Worm (Caenorhabditis elegans) whole organism, early embryonic: Measurements from ENCODE around the gene let-4.

Source experiments
- B0310.2 ChIP-seq: sonication (generic microtip); optimal IDR thresholded peaks from 2 replicates; lab custom pipeline; 2016; ENCODE audit warnings: mild to moderate bottlenecking, missing genetic modification characterization, missing compliant biosample characterization
- F13C5.2 ChIP-seq: sonication (generic microtip); optimal IDR thresholded peaks from 2 replicates; lab custom pipeline; 2017; ENCODE audit warnings: mild to moderate bottlenecking, missing genetic modification characterization, inconsistent platforms, missing compliant biosample characterization
- aly-1 ChIP-seq: sonication (generic microtip); optimal IDR thresholded peaks from 2 replicates; lab custom pipeline; 2016; ENCODE audit warnings: missing genetic modification characterization, missing compliant biosample characterization
- ama-1 ChIP-seq: fragments of 150-350 bp; optimal IDR thresholded peaks from 2 replicates; lab custom pipeline; 2014
- ceh-13 ChIP-seq: fragments of 200-800 bp; sonication (Bioruptor generic); optimal IDR thresholded peaks from 2 replicates; lab custom pipeline; 2018; ENCODE audit warnings: mild to moderate bottlenecking, missing genetic modification characterization, missing compliant biosample characterization
- ceh-36 ChIP-seq: sonication (generic microtip); optimal IDR thresholded peaks from 2 replicates; lab custom pipeline; 2016; ENCODE audit warnings: missing genetic modification characterization, inconsistent platforms, missing compliant biosample characterization
- ets-7 ChIP-seq: sonication (generic microtip); optimal IDR thresholded peaks from 2 replicates; lab custom pipeline; 2016; ENCODE audit warnings: missing genotype, missing genetic modification characterization, missing compliant biosample characterization
- flt-1 ChIP-seq: fragments of 200-800 bp; sonication (Bioruptor generic); IDR thresholded peaks from 2 replicates; pipeline ENCODE4 v1.3.6; 2022; ENCODE audit warnings: missing genetic modification characterization, missing compliant biosample characterization
- hmbx-1 ChIP-seq: sonication (generic microtip); optimal IDR thresholded peaks from 2 replicates; lab custom pipeline; 2016; ENCODE audit warnings: mild to moderate bottlenecking, missing genetic modification characterization, missing compliant biosample characterization
- hmg-4 ChIP-seq: fragments of 200-800 bp; sonication (Bioruptor generic); optimal IDR thresholded peaks from 2 replicates; lab custom pipeline; 2018; ENCODE audit warnings: mild to moderate bottlenecking, missing genetic modification characterization, missing compliant biosample characterization
- hnd-1 ChIP-seq: sonication (generic microtip); optimal IDR thresholded peaks from 2 replicates; lab custom pipeline; 2016; ENCODE audit warnings: missing genetic modification characterization, missing compliant biosample characterization
- pes-1 ChIP-seq: fragments of 200-800 bp; sonication (Bioruptor generic); IDR thresholded peaks from 2 replicates; pipeline ENCODE4 v1.3.6; 2022; ENCODE audit warnings: missing genetic modification reagents, missing genetic modification characterization, missing compliant biosample characterization
- scrt-1 ChIP-seq: fragments of 200-800 bp; sonication (Bioruptor generic); IDR thresholded peaks from 2 replicates; pipeline ENCODE4 v1.3.6; 2022; ENCODE audit warnings: missing genetic modification characterization, missing compliant biosample characterization
- sea-1 ChIP-seq: fragments of 200-800 bp; sonication (Bioruptor generic); conservative IDR thresholded peaks from 2 replicates; pipeline ENCODE4 v1.3.6; 2022; ENCODE audit warnings: missing genetic modification characterization, missing compliant biosample characterization
- tbx-11 ChIP-seq: fragments of 200-800 bp; sonication (Bioruptor generic); IDR thresholded peaks from 2 replicates; pipeline ENCODE4 v1.3.6; 2022; ENCODE audit warnings: missing genetic modification characterization, missing compliant biosample characterization
- tbx-37 ChIP-seq: fragments of 200-800 bp; sonication (Bioruptor generic); conservative IDR thresholded peaks from 2 replicates; pipeline ENCODE4 v1.3.6; 2022; ENCODE audit warnings: missing genetic modification reagents, missing genetic modification characterization, missing compliant biosample characterization
- tra-4 ChIP-seq: sonication (generic microtip); optimal IDR thresholded peaks from 2 replicates; lab custom pipeline; 2017; ENCODE audit warnings: missing genetic modification characterization, missing compliant biosample characterization

The let-4 gene

DNA sequence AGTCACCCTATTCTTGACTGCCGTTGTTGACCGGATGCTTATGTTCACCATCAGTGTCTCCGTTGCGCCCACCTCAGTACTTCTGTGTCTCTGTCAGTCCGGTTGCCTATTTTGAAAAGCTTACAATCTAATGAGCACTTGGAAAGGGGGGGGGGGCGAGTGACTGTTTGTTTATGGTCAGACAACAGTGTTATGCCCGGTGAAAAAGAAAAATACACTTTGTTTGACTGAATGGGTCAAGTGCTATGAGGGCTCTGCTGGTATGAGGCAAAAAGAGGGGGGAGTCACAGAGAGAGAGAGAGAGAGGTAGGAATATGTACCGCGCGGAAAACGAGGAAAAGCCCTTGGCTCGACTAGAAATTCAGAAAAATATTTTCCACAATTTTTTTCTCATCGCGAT lies 6.5 kb upstream of the let-4 start:
- TF ChIP-seq pes-1 (no peak), hmbx-1 (tag; lab: Kevin White, UChicago) (no peak), hnd-1 (tag; lab: Kevin White, UChicago) (no peak), hmg-4 (GFP tag; lab: Kevin White, UChicago) (no peak), sea-1 (no peak), ceh-36 (tag; lab: Kevin White, UChicago) (no peak), ama-1 (lab: Kevin White, UChicago) (no peak), flt-1 (no peak), F13C5.2 (no peak), tbx-11 (GFP tag; lab: Robert Waterston, UW) (no peak)

DNA sequence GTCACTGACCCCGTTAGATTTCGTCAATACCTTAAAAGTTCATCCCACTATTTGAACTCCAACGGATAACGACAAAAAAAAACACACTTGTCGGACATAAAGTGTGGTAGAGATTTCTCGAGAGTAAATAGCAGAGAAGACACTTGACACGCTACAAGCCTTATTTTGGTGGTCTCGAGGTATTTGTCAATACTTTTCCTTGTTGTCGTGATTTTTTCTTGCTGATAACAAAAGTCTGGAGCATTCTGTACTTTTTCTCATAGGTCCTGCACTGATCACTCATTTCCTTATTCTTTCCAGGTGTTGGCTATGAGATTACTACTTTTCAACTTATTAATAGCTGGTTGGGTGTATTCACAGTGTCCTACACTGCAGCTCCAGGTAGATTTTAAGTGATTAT lies 5.3 kb upstream of the let-4 start, which contains the start of gene lron-1:
TSS of gene lron-1 (plus strand) at position 301 of the 400 bp plus-strand sequence.
- TF ChIP-seq ceh-13 (GFP tag; lab: Kevin White, UChicago) (no peak), flt-1 (no peak), tra-4 (no peak), hmbx-1 (tag; lab: Kevin White, UChicago) (no peak), ama-1 (lab: Kevin White, UChicago) (no peak), hmg-4 (GFP tag; lab: Kevin White, UChicago) (no peak), F13C5.2 (no peak), ceh-36 (tag; lab: Kevin White, UChicago) (no peak), aly-1 (tag; lab: Kevin White, UChicago) (no peak), scrt-1 (GFP tag; lab: Robert Waterston, UW) (no peak), ets-7 (tag; lab: Kevin White, UChicago) (no peak), pes-1 (no peak), tbx-37 (GFP tag; lab: Robert Waterston, UW) (no peak), hnd-1 (tag; lab: Kevin White, UChicago) (no peak), B0310.2 (tag; lab: Kevin White, UChicago) (no peak)

DNA sequence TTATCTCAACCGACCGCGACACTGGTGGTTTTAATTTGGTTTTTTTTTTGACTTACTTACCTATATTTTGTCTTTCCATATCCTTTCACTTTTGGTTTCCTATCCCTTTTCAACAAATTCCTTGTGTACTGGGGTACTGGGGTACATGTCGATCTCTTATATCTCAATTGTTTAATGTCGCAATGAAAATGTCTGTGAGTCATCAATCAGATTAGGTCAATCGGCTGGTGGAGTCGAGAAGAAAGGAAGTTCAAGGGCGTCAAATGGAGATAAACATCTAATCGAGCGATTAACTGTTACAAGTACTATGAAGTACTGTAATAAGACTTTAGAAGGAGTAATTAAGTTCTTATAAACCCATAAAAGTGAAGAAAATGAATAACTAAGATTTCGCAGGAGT lies 1.8 kb upstream of the let-4 start:
- TF ChIP-seq scrt-1 (GFP tag; lab: Robert Waterston, UW) (no peak), hmbx-1 (tag; lab: Kevin White, UChicago) (no peak), aly-1 (tag; lab: Kevin White, UChicago) (no peak)

DNA sequence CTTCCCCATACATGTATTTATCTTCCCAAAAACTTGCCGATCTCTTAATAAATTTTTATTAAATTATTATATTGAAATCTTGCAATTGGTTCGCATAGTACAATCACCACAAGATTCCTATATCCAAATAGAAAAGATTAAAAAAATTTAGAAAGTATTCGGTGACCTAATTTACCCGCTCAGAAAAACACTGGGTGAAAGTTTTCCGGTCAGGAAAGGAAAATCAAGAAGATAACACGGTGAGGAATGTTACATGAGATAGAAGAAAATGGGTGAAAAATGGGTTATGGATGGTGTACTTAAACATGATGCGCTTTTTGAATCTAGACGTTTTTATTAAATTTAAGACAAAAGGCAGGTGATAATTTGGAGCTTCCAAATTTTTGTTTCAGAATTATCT lies 3.1 kb downstream of the let-4 start:
- TF ChIP-seq hnd-1 (tag; lab: Kevin White, UChicago) (no peak), B0310.2 (tag; lab: Kevin White, UChicago) (no peak), pes-1 (no peak), ceh-13 (GFP tag; lab: Kevin White, UChicago) (no peak), tbx-37 (GFP tag; lab: Robert Waterston, UW) (no peak), hmg-4 (GFP tag; lab: Kevin White, UChicago) (no peak), ets-7 (tag; lab: Kevin White, UChicago) (no peak), hmbx-1 (tag; lab: Kevin White, UChicago) (no peak), ceh-36 (tag; lab: Kevin White, UChicago) (no peak), scrt-1 (GFP tag; lab: Robert Waterston, UW) (no peak), sea-1 (no peak), F13C5.2 (no peak), ama-1 (lab: Kevin White, UChicago) (no peak), aly-1 (tag; lab: Kevin White, UChicago) (no peak), tbx-11 (GFP tag; lab: Robert Waterston, UW) (no peak), tra-4 (no peak)

DNA sequence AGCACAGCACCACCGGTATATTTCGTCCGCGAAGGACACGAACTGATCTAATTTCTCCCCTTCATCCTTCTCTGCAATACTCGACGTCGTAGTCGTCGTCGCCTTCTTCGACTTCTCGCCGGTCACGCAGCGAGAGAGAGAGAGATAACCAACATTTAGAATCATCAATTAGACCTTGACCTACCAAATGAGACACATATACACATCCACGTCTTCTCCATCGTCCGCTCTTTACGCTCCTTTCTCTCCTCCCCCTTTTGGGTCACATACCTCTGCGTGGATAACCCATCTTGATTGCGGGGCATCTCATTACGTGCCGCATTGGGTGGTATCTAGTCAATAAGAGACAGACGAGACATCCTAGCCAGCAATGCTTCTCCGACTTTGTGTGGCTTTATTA lies 3.7 kb downstream of the let-4 start, which contains the start of gene sym-1:
TSS of gene sym-1 (plus strand) at position 194 of the 400 bp plus-strand sequence.
- TF ChIP-seq flt-1 (0 out of 2 replicates have a peak, but pooled peaks have one; percentile 6), tbx-11 (GFP tag; lab: Robert Waterston, UW) (no peak), aly-1 (tag; lab: Kevin White, UChicago) (peak; percentile 55)

DNA sequence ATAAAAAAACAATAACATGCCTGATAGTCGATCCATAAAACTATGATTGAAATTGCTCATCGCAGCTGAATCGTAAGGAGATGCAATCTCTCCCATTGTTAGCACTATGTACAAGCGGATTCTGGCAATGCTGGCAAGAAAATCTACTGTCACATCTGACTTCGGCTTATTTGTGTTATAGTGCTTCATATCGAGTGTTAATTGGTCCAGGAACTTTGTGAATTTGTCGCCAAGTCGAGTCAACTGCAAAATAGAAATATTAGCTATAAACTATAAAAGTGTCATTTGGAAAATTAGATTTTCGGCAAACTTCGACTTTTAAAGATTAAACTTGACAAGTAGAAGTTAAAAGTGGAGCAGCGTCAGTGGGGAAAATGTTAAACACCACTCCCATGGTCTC lies 6.6 kb downstream of the let-4 start:
- TF ChIP-seq ceh-36 (tag; lab: Kevin White, UChicago) (no peak), tbx-37 (GFP tag; lab: Robert Waterston, UW) (no peak), flt-1 (no peak), tbx-11 (GFP tag; lab: Robert Waterston, UW) (no peak), hnd-1 (tag; lab: Kevin White, UChicago) (no peak), pes-1 (no peak), ets-7 (tag; lab: Kevin White, UChicago) (no peak), F13C5.2 (no peak), hmg-4 (GFP tag; lab: Kevin White, UChicago) (no peak), scrt-1 (GFP tag; lab: Robert Waterston, UW) (no peak), aly-1 (tag; lab: Kevin White, UChicago) (no peak)

DNA sequence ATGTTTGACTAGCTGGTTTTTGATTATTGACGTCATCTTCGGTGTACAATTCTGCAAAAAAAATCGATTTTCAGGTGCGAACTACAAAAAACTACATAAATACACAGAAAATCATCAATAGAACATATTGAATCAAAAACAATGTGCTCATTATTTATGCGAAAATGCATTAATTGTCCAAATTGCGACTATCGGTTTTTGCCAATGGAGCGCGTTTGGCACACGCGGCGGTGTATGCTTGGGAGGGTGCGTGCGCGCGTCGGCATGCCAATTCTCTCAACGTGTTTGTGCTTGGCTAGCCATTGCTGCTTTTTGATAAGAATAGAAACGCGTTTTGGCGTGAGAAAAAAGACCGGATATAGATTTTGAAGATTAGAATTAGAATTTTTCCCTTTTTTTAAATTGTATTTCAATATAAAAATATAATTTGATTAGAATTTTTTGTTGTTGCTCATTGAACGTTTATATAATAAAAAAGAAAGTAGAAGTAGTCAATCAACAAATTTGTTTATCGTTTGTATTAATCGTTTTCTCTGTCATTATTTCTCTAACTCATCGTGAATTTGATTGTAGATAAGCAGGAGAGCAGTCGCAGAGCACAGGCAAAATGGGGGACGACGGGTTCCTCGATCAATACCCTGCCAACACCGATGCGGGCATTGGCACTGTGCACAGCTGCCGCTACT lies 11.5 kb downstream of the let-4 start, which contains the start of the genes C44H4.4 and tap-1:
TSS of gene C44H4.4 (minus strand) at position 51 of the 686 bp plus-strand sequence.
TSS of gene tap-1 (plus strand) at position 574 of the 686 bp plus-strand sequence.
- TF ChIP-seq F13C5.2 (peak; percentile 42), tbx-37 (GFP tag; lab: Robert Waterston, UW) (no peak)

DNA sequence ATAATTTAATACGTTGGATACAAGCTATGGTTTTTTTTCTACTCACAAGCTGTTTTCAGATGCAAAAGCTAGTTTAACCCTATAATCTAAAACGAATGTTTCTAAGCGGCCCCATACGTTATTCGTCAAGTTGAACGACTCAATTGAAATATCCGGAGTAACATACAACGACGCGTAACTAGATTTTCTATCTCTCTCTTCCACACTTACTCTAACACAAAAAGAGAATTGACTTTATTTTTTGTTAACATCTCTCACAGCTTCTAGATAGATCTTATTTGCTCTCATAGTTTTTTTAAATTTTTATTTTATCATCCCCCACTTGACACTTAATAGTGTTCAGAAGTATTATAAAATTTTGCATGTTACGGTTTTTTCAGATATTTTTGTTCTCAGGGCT lies 15.5 kb downstream of the let-4 start:
- TF ChIP-seq flt-1 (no peak), hmbx-1 (tag; lab: Kevin White, UChicago) (no peak), ets-7 (tag; lab: Kevin White, UChicago) (no peak), ama-1 (lab: Kevin White, UChicago) (no peak), tbx-11 (GFP tag; lab: Robert Waterston, UW) (no peak), aly-1 (tag; lab: Kevin White, UChicago) (no peak), ceh-13 (GFP tag; lab: Kevin White, UChicago) (no peak), F13C5.2 (no peak), scrt-1 (GFP tag; lab: Robert Waterston, UW) (no peak), ceh-36 (tag; lab: Kevin White, UChicago) (no peak), hnd-1 (tag; lab: Kevin White, UChicago) (no peak), pes-1 (no peak), hmg-4 (GFP tag; lab: Kevin White, UChicago) (no peak), sea-1 (no peak), B0310.2 (tag; lab: Kevin White, UChicago) (no peak)
